Worm (Caenorhabditis elegans) whole organism, L3 larva: ENCODE results near the gene Y60A3A.24.

Source experiments
- ZK546.5 ChIP-seq: sonication (generic microtip); optimal IDR thresholded peaks from 2 replicates; lab custom pipeline; 2017; ENCODE audit warnings: missing biosample characterization, missing genetic modification characterization
- aly-2 ChIP-seq: fragments of 150-350 bp; optimal IDR thresholded peaks from 2 replicates; lab custom pipeline; 2014; ENCODE audit warnings: missing biosample characterization, missing genetic modification characterization
- ama-1 ChIP-seq: fragments of 150-350 bp; optimal IDR thresholded peaks from 2 replicates; lab custom pipeline; 2018
- elt-3 ChIP-seq, 3 experiments: fragments of 150-350 bp in 1 of 3; sonication (generic microtip) in 2 of 3; optimal IDR thresholded peaks; 2 replicates in 2 of 3; 4 replicates in 1 of 3; lab custom pipeline; 2014 to 2017; ENCODE audit warnings: missing biosample characterization in 3 of 3, missing genetic modification characterization in 3 of 3
- hmg-11 ChIP-seq: sonication (generic microtip); optimal IDR thresholded peaks from 2 replicates; lab custom pipeline; 2016; ENCODE audit warnings: missing genetic modification characterization, missing compliant biosample characterization
- pqm-1 ChIP-seq: fragments of 150-350 bp; optimal IDR thresholded peaks from 2 replicates; lab custom pipeline; 2017; ENCODE audit warnings: missing biosample characterization, missing genetic modification characterization, inconsistent platforms
- snpc-4 ChIP-seq: fragments of 150-350 bp; optimal IDR thresholded peaks from 2 replicates; lab custom pipeline; 2014; ENCODE audit warnings: missing biosample characterization, missing genetic modification characterization
- ztf-11 ChIP-seq: fragments of 150-350 bp; optimal IDR thresholded peaks from 2 replicates; lab custom pipeline; 2014; ENCODE audit warnings: missing biosample characterization, missing genetic modification characterization

The Y60A3A.24 gene

DNA sequence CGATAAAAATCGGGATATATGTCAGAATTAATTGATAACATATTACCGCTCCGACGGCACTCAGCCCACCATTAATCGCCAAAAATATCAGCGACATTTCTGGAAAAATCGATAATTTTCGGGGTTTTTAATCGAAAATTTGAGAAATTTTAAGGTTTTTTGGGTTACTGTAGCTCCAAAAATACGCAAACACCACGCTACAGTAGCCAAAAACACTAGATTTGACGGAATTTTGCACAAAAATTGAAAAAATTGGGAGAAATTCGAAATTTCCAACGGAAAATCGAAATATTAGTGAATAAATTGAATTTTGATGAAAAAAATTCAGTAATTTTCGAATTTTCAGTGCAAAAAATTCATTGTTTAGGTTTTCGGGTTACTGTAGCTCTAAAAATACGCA, 47.5 kb downstream of the Y60A3A.24 start, which contains the start of gene algn-7:
algn-7 (minus strand) TSS at position 101 of the 400 bp plus-strand sequence.
- TF ChIP-seq hmg-11 (tag; lab: Kevin White, UChicago) (no peak), elt-3 (tag; optimal IDR thresholded peaks at IDR 0.05; lab: Kevin White, UChicago) (no peak), ZK546.5 (no peak), ztf-11 (tag; lab: Kevin White, UChicago) (no peak), ama-1 (lab: Kevin White, UChicago) (no peak), pqm-1 (tag; lab: Kevin White, UChicago) (no peak), snpc-4 (tag; lab: Kevin White, UChicago) (no peak), aly-2 (tag; lab: Kevin White, UChicago) (no peak)
